Worm (Caenorhabditis elegans) whole organism, L4 larva: Measurements from ENCODE around the gene K01H12.4.

Experiments
- R02D3.7 ChIP-seq: fragments of 150-350 bp; sonication (generic microtip); optimal IDR thresholded peaks from 3 replicates; lab custom pipeline; 2014; ENCODE audit warnings: missing biosample characterization, missing genetic modification characterization
- T26A8.4 ChIP-seq: fragments of 200-800 bp; sonication (Bioruptor generic); IDR thresholded peaks from 2 replicates; pipeline ENCODE4 v1.3.6; 2022; ENCODE audit warnings: missing genetic modification characterization, missing compliant biosample characterization
- ama-1 ChIP-seq: fragments of 150-350 bp; optimal IDR thresholded peaks from 2 replicates; lab custom pipeline; 2014; ENCODE audit warnings: inconsistent platforms, mixed read lengths
- lim-7 ChIP-seq: fragments of 200-800 bp; sonication (Bioruptor generic); IDR thresholded peaks from 2 replicates; pipeline ENCODE4 v1.3.6; 2022; ENCODE audit warnings: missing genetic modification characterization, missing compliant biosample characterization
- lin-13 ChIP-seq: fragments of 150-350 bp; optimal IDR thresholded peaks from 2 replicates; lab custom pipeline; 2014; ENCODE audit warnings: missing biosample characterization, missing genetic modification reagents, missing genetic modification characterization
- lin-39 ChIP-seq: fragments of 150-350 bp; optimal IDR thresholded peaks from 2 replicates; lab custom pipeline; 2014; ENCODE audit warnings: missing biosample characterization, missing genetic modification reagents, missing genetic modification characterization
- nhr-11 ChIP-seq: fragments of 150-350 bp; optimal IDR thresholded peaks from 2 replicates; lab custom pipeline; 2014; ENCODE audit warnings: missing biosample characterization, missing genetic modification characterization
- php-3 ChIP-seq: fragments of 200-800 bp; sonication (Bioruptor generic); IDR thresholded peaks from 2 replicates; pipeline ENCODE4 v1.3.6; 2022; ENCODE audit warnings: missing genetic modification reagents, missing genetic modification characterization, missing compliant biosample characterization
- pqm-1 ChIP-seq: sonication (generic microtip); optimal IDR thresholded peaks from 2 replicates; lab custom pipeline; 2017; ENCODE audit warnings: missing biosample characterization, missing genetic modification characterization
- snpc-4 ChIP-seq: fragments of 150-350 bp; optimal IDR thresholded peaks from 2 replicates; lab custom pipeline; 2014; ENCODE audit warnings: missing biosample characterization, missing genetic modification characterization
- spr-3 ChIP-seq: fragments of 200-800 bp; sonication (Bioruptor generic); optimal IDR thresholded peaks from 2 replicates; lab custom pipeline; 2018; ENCODE audit warnings: mild to moderate bottlenecking, missing genetic modification characterization, missing compliant biosample characterization
- zfp-3 ChIP-seq: fragments of 200-800 bp; sonication (Bioruptor generic); conservative IDR thresholded peaks from 2 replicates; pipeline ENCODE4 v1.3.6; 2022; ENCODE audit warnings: missing genetic modification reagents, missing genetic modification characterization, missing compliant biosample characterization
- ztf-11 ChIP-seq: fragments of 150-350 bp; optimal IDR thresholded peaks from 2 replicates; lab custom pipeline; 2014; ENCODE audit warnings: missing biosample characterization, missing genetic modification characterization

ce11 chrIV:9709887-9710286 lies 3.0 kb upstream of the K01H12.4 start, which contains the start of gene nhr-38:
- TF ChIP-seq lin-13 (GFP tag; lab: Kevin White, UChicago): no peak
- TF ChIP-seq ztf-11 (tag; lab: Kevin White, UChicago): no peak
- TF ChIP-seq zfp-3 (GFP tag; lab: Robert Waterston, UW): no peak
- no peak for TF ChIP-seq php-3 (GFP tag; lab: Robert Waterston, UW)
- no peak for TF ChIP-seq pqm-1 (tag; lab: Kevin White, UChicago)
- TF ChIP-seq R02D3.7 (tag; lab: Kevin White, UChicago): no peak
- no peak for TF ChIP-seq lim-7
- TF ChIP-seq T26A8.4: no peak
- no peak for TF ChIP-seq nhr-11
- no peak for TF ChIP-seq lin-39 (tag; lab: Kevin White, UChicago)
- TF ChIP-seq spr-3: no peak
- no peak for TF ChIP-seq snpc-4 (tag; lab: Kevin White, UChicago)
- no peak for TF ChIP-seq ama-1 (lab: Kevin White, UChicago)
